Worm (Caenorhabditis elegans) whole organism, L2 larva: ENCODE results near the gene cblc-1.
A peak's percentile ranks its signal among the peaks of the same experiment; 100 is the strongest.

ENCODE experiments used
- C34F6.9 ChIP-seq: fragments of 150-350 bp; optimal IDR thresholded peaks from 2 replicates; lab custom pipeline; 2014; ENCODE audit warnings: missing biosample characterization, missing genetic modification characterization
- F13H6.1 ChIP-seq: sonication (generic microtip); optimal IDR thresholded peaks from 2 replicates; lab custom pipeline; 2016; ENCODE audit warnings: missing genetic modification characterization, missing compliant biosample characterization
- Y55F3AM.14 ChIP-seq: fragments of 200-800 bp; sonication (Bioruptor generic); optimal IDR thresholded peaks from 2 replicates; lab custom pipeline; 2018; ENCODE audit warnings: mild to moderate bottlenecking, missing genetic modification characterization, missing compliant biosample characterization
- alr-1 ChIP-seq: fragments of 150-350 bp; optimal IDR thresholded peaks from 2 replicates; lab custom pipeline; 2014; ENCODE audit warnings: missing biosample characterization, missing genetic modification characterization
- ama-1 ChIP-seq: fragments of 150-350 bp; optimal IDR thresholded peaks from 2 replicates; lab custom pipeline; 2018; ENCODE audit warnings: inconsistent platforms
- ceh-16 ChIP-seq: fragments of 150-350 bp; optimal IDR thresholded peaks from 2 replicates; lab custom pipeline; 2014; ENCODE audit warnings: missing biosample characterization, missing genetic modification characterization
- ceh-82 ChIP-seq: fragments of 150-350 bp; optimal IDR thresholded peaks from 2 replicates; lab custom pipeline; 2014; ENCODE audit warnings: missing biosample characterization, missing genetic modification characterization
- crh-2 ChIP-seq: sonication (generic microtip); optimal IDR thresholded peaks from 2 replicates; lab custom pipeline; 2017; ENCODE audit warnings: missing biosample characterization, missing genetic modification characterization
- dmd-4 ChIP-seq: sonication (generic microtip); optimal IDR thresholded peaks from 2 replicates; lab custom pipeline; 2017; ENCODE audit warnings: missing biosample characterization, missing genetic modification characterization
- egl-27 ChIP-seq: sonication (generic microtip); optimal IDR thresholded peaks from 3 replicates; lab custom pipeline; 2017; ENCODE audit warnings: missing biosample characterization, missing genetic modification reagents, missing genetic modification characterization
- elt-1 ChIP-seq: fragments of 150-350 bp; optimal IDR thresholded peaks from 2 replicates; lab custom pipeline; 2014; ENCODE audit warnings: missing biosample characterization, missing genetic modification characterization
- fos-1 ChIP-seq: fragments of 150-350 bp; optimal IDR thresholded peaks from 2 replicates; lab custom pipeline; 2014; ENCODE audit warnings: missing biosample characterization, missing genetic modification characterization
- gmeb-1 ChIP-seq: fragments of 150-350 bp; optimal IDR thresholded peaks from 2 replicates; lab custom pipeline; 2014; ENCODE audit warnings: missing biosample characterization, missing genetic modification characterization
- lin-13 ChIP-seq: fragments of 150-350 bp; optimal IDR thresholded peaks from 2 replicates; lab custom pipeline; 2014; ENCODE audit warnings: missing biosample characterization, missing genetic modification reagents, missing genetic modification characterization
- lin-39 ChIP-seq: fragments of 150-350 bp; optimal IDR thresholded peaks from 2 replicates; lab custom pipeline; 2014; ENCODE audit warnings: missing biosample characterization, missing genetic modification reagents, missing genetic modification characterization
- lsy-2 ChIP-seq, 2 experiments: fragments of 150-350 bp in 1 of 2; sonication (generic microtip) in 1 of 2; optimal IDR thresholded peaks; 2 replicates each; lab custom pipeline; 2014 to 2017; ENCODE audit warnings: missing biosample characterization in 2 of 2, missing genetic modification characterization in 2 of 2
- mdl-1 ChIP-seq, 2 experiments: fragments of 150-350 bp in 1 of 2; sonication (generic microtip) in 1 of 2; optimal IDR thresholded peaks; 2 replicates each; lab custom pipeline; 2017; ENCODE audit warnings: missing biosample characterization in 2 of 2, missing genetic modification characterization in 2 of 2
- nhr-10 ChIP-seq: sonication (generic microtip); optimal IDR thresholded peaks from 2 replicates; lab custom pipeline; 2017; ENCODE audit warnings: missing biosample characterization, missing genetic modification characterization
- nhr-12 ChIP-seq: fragments of 150-350 bp; optimal IDR thresholded peaks from 2 replicates; lab custom pipeline; 2014; ENCODE audit warnings: missing biosample characterization, missing genetic modification characterization
- nhr-129 ChIP-seq: fragments of 150-350 bp; optimal IDR thresholded peaks from 2 replicates; lab custom pipeline; 2014; ENCODE audit warnings: missing biosample characterization, missing genetic modification characterization
- nhr-21 ChIP-seq: fragments of 150-350 bp; optimal IDR thresholded peaks from 2 replicates; lab custom pipeline; 2014; ENCODE audit warnings: missing biosample characterization, missing genetic modification characterization
- nhr-23 ChIP-seq: fragments of 150-350 bp; optimal IDR thresholded peaks from 2 replicates; lab custom pipeline; 2014; ENCODE audit warnings: missing biosample characterization, missing genetic modification reagents, missing genetic modification characterization
- nhr-237 ChIP-seq: fragments of 150-350 bp; optimal IDR thresholded peaks from 2 replicates; lab custom pipeline; 2014; ENCODE audit warnings: missing biosample characterization, missing genetic modification characterization
- nhr-25 ChIP-seq: fragments of 150-350 bp; sonication (generic microtip); optimal IDR thresholded peaks from 3 replicates; lab custom pipeline; 2014; ENCODE audit warnings: missing biosample characterization, missing genetic modification characterization
- nhr-6 ChIP-seq: fragments of 150-350 bp; optimal IDR thresholded peaks from 2 replicates; lab custom pipeline; 2014; ENCODE audit warnings: missing biosample characterization, missing genetic modification characterization
- nhr-77 ChIP-seq: fragments of 150-350 bp; optimal IDR thresholded peaks from 2 replicates; lab custom pipeline; 2014; ENCODE audit warnings: missing biosample characterization, missing genetic modification characterization
- peb-1 ChIP-seq: fragments of 150-350 bp; optimal IDR thresholded peaks from 2 replicates; lab custom pipeline; 2014; ENCODE audit warnings: missing biosample characterization, missing genetic modification characterization
- sem-4 ChIP-seq: fragments of 150-350 bp; optimal IDR thresholded peaks from 2 replicates; lab custom pipeline; 2014; ENCODE audit warnings: missing biosample characterization, missing genetic modification reagents, missing genetic modification characterization
- skn-1 ChIP-seq: sonication (generic microtip); optimal IDR thresholded peaks from 2 replicates; lab custom pipeline; 2017; ENCODE audit warnings: missing biosample characterization, missing genetic modification characterization
- sma-3 ChIP-seq: sonication (generic microtip); optimal IDR thresholded peaks from 2 replicates; lab custom pipeline; 2016; ENCODE audit warnings: missing genetic modification reagents, missing genetic modification characterization, missing compliant biosample characterization
- sma-9 ChIP-seq, 2 experiments: fragments of 150-350 bp in 1 of 2; sonication (generic microtip) in 1 of 2; optimal IDR thresholded peaks; 2 replicates each; lab custom pipeline; 2014 to 2016; ENCODE audit warnings: missing genetic modification characterization in 2 of 2, mild to moderate bottlenecking in 1 of 2, missing biosample characterization in 1 of 2, missing compliant biosample characterization in 1 of 2, missing genetic modification reagents in 1 of 2, moderate library complexity in 1 of 2
- snpc-4 ChIP-seq: fragments of 150-350 bp; optimal IDR thresholded peaks from 2 replicates; lab custom pipeline; 2014; ENCODE audit warnings: missing biosample characterization, missing genetic modification characterization
- unc-39 ChIP-seq: fragments of 150-350 bp; optimal IDR thresholded peaks from 2 replicates; lab custom pipeline; 2014; ENCODE audit warnings: missing biosample characterization, missing genetic modification characterization
- unc-55 ChIP-seq: fragments of 150-350 bp; sonication (generic microtip); optimal IDR thresholded peaks from 3 replicates; lab custom pipeline; 2014; ENCODE audit warnings: missing biosample characterization, missing genetic modification reagents, missing genetic modification characterization
- ztf-1 ChIP-seq: fragments of 200-800 bp; sonication (Bioruptor generic); conservative IDR thresholded peaks from 2 replicates; pipeline ENCODE4 v1.3.6; 2022; ENCODE audit warnings: missing genetic modification characterization, missing compliant biosample characterization
- ztf-11 ChIP-seq: sonication (generic microtip); optimal IDR thresholded peaks from 2 replicates; lab custom pipeline; 2017; ENCODE audit warnings: missing biosample characterization, missing genetic modification characterization
- ztf-4 ChIP-seq: fragments of 150-350 bp; optimal IDR thresholded peaks from 2 replicates; lab custom pipeline; 2014; ENCODE audit warnings: missing biosample characterization, missing genetic modification characterization

Gene cblc-1

ce11 chrII:4942397-4942796 is 1.4 kb upstream of the cblc-1 start (continued):
- TF ChIP-seq dmd-4 (tag; lab: Kevin White, UChicago) (no peak), ztf-4 (tag; lab: Kevin White, UChicago) (no peak), nhr-237 (tag; lab: Kevin White, UChicago) (no peak), unc-39 (tag; lab: Kevin White, UChicago) (no peak), nhr-10 (tag; lab: Kevin White, UChicago) (no peak), alr-1 (tag; lab: Kevin White, UChicago) (no peak), nhr-21 (no peak), lin-39 (no peak), nhr-25 (tag; lab: Kevin White, UChicago) (no peak), ztf-11 (no peak), snpc-4 (no peak), sma-9 (GFP tag; optimal IDR thresholded peaks at IDR 0.05; lab: Kevin White, UChicago) (peak; percentile 34), sma-9 (tag; optimal IDR thresholded peaks at IDR 0.05; lab: Kevin White, UChicago) (no peak), skn-1 (no peak), Y55F3AM.14 (GFP tag; lab: Kevin White, UChicago) (peak; percentile 19), lin-13 (GFP tag; lab: Kevin White, UChicago) (no peak), nhr-77 (no peak)

DNA sequence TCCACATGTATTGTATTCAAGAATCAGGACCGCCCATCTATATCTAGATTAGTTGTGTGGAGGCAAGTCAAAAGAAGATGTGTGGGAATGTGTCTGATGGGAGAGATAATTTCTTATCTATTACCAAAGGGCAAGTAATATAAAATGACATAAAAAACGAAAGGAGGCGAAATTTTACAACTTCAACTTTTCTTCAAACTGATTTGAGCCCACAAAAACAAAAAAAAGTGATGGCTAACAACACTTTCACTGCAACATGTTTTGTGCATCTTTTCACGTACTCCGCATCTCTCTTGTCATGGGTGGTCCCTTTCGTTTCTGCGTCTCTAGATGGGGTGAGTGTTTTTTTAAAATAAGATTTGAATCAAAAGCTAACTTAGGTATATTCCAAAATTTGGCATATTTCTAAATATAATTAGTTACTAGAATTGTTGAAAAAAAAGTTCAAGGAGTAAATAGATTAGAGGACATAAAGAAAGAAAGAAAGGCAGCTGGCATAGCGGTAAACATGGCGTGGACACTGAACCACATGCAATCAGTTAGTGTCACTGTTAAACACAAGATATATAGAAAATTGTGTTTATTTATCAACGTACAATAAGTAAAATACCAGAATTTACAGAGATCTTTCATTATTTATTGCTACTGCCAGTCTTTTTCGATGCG is 724 bp upstream of the cblc-1 start, which contains the start of gene ZK546.19:
Gene ZK546.19 (plus strand): TSS at position 186 of the 666 bp plus-strand sequence.
- TF ChIP-seq unc-55 (peak; percentile 7), nhr-23 (peak; percentile 3), ceh-16 (tag; lab: Kevin White, UChicago) (peak; percentile 36), C34F6.9 (tag; lab: Kevin White, UChicago) (peak; percentile 59), Y55F3AM.14 (GFP tag; lab: Kevin White, UChicago) (no peak), nhr-6 (no peak), crh-2 (tag; lab: Kevin White, UChicago) (peak; percentile 2), elt-1 (tag; lab: Kevin White, UChicago) (peak; percentile 94), nhr-77 (no peak), fos-1 (tag; lab: Kevin White, UChicago) (peak; percentile 7), egl-27 (tag; lab: Kevin White, UChicago) (no peak), sem-4 (tag; lab: Kevin White, UChicago) (peak; percentile 18), lsy-2 (tag; optimal IDR thresholded peaks at IDR 0.05; lab: Kevin White, UChicago) (peak in 1 of 2 experiments; percentile 43), mdl-1 (tag; optimal IDR thresholded peaks at IDR 0.05; lab: Kevin White, UChicago) (no peak), nhr-21 (no peak), sma-9 (GFP tag; optimal IDR thresholded peaks at IDR 0.05; lab: Kevin White, UChicago) (peak; percentile 32), sma-9 (tag; optimal IDR thresholded peaks at IDR 0.05; lab: Kevin White, UChicago) (no peak), nhr-129 (peak; percentile 64)

DNA sequence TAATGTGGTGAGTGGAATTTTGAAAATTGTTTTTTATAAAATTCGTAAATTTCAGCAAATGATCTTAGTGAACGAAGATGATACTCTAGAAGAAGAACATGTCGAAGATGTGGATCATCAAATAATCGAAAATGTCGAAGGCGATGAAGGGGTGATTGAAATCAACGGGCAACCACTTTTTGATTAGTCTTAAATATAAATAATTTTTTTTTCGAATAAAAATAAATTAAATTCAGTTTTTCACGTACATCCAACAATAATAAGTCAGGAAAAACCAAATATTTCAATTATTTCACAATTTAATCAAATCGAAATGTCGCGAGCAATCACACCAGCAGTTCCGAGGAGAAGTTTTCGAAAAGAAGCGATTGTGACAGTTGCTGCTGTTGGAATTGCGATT is 3.2 kb downstream of the cblc-1 start, which contains the start of gene ZK546.4:
Gene ZK546.4 (plus strand): TSS at position 301 of the 400 bp plus-strand sequence.
- TF ChIP-seq lin-13 (GFP tag; lab: Kevin White, UChicago) = no peak
- no peak for TF ChIP-seq gmeb-1 (tag; lab: Kevin White, UChicago)
- TF ChIP-seq ztf-1 (GFP tag; lab: Robert Waterston, UW) = no peak
- no peak for TF ChIP-seq sma-3 (GFP tag; lab: Kevin White, UChicago)
- TF ChIP-seq nhr-12 (tag; lab: Kevin White, UChicago) = no peak
- no peak for TF ChIP-seq mdl-1 (tag; optimal IDR thresholded peaks at IDR 0.05; lab: Kevin White, UChicago)
- no peak for TF ChIP-seq C34F6.9 (tag; lab: Kevin White, UChicago)
- no peak for TF ChIP-seq F13H6.1 (tag; lab: Kevin White, UChicago)
- no peak for TF ChIP-seq egl-27 (tag; lab: Kevin White, UChicago)
- TF ChIP-seq ceh-82 (tag; lab: Kevin White, UChicago) = no peak
- TF ChIP-seq peb-1 = no peak
- no peak for TF ChIP-seq nhr-10 (tag; lab: Kevin White, UChicago)
- no peak for TF ChIP-seq snpc-4
- no peak for TF ChIP-seq ztf-4 (tag; lab: Kevin White, UChicago)
- TF ChIP-seq ama-1 = no peak
- no peak for TF ChIP-seq ztf-11
- no peak for TF ChIP-seq crh-2 (tag; lab: Kevin White, UChicago)
